Fruit fly (Drosophila melanogaster): ENCODE results near the gene PolE2.
A peak's percentile ranks its signal among the peaks of the same experiment; 100 is the strongest.

The PolE2 gene

dm6 chr3L:5941508-5941907 is 44.3 kb upstream of the PolE2 start:
- TF ChIP-seq cyc (GFP tag; optimal IDR thresholded peaks at IDR 0.05) (no peak), CG6854 (GFP tag; optimal IDR thresholded peaks at IDR 0.05) (no peak), acj6 (GFP tag; optimal IDR thresholded peaks at IDR 0.05) (peak; percentile 13), CG34406 (GFP tag; optimal IDR thresholded peaks at IDR 0.05) (peak; percentile 16), Smox (GFP tag; optimal IDR thresholded peaks at IDR 0.05) (no peak), Hr4 (GFP tag; optimal IDR thresholded peaks at IDR 0.05) (no peak), net (GFP tag; optimal IDR thresholded peaks at IDR 0.05) (no peak), Sox102F (GFP tag; optimal IDR thresholded peaks at IDR 0.05) (peak; percentile 11), Blimp-1 (GFP tag; optimal IDR thresholded peaks at IDR 0.05) (no peak), spab (GFP tag; optimal IDR thresholded peaks at IDR 0.05) (peak; percentile 3), CG11902 (GFP tag; optimal IDR thresholded peaks at IDR 0.05) (no peak), Ets21C (GFP tag; optimal IDR thresholded peaks at IDR 0.05) (no peak), fkh (GFP tag; optimal IDR thresholded peaks at IDR 0.05) (no peak), salr (GFP tag; optimal IDR thresholded peaks at IDR 0.05) (no peak), CG15336 (GFP tag; IDR thresholded peaks at IDR 0.05) (peak; percentile 22; the same call in 1 of the 2 replicates), CG31627 (GFP tag; optimal IDR thresholded peaks at IDR 0.05) (no peak), Ets96B (tag; optimal IDR thresholded peaks at IDR 0.05) (peak; percentile 66), Eip78C (GFP tag) (peak; percentile 82), topi (GFP tag; optimal IDR thresholded peaks at IDR 0.05) (peak; percentile 10), CG6163 (GFP tag; IDR thresholded peaks at IDR 0.05) (peak; percentile 25), CG1621 (tag; optimal IDR thresholded peaks at IDR 0.05) (peak; percentile 26), esn (GFP tag; optimal IDR thresholded peaks at IDR 0.05) (peak; percentile 50), Eip93F (GFP tag; optimal IDR thresholded peaks at IDR 0.05) (no peak), pdm3 (GFP tag; optimal IDR thresholded peaks at IDR 0.05) (peak; percentile 15), lz (GFP tag; optimal IDR thresholded peaks at IDR 0.05) (no peak), dac (GFP tag; optimal IDR thresholded peaks at IDR 0.05) (peak; percentile 25), CG8319 (GFP tag; optimal IDR thresholded peaks at IDR 0.05) (no peak), Sox14 (GFP tag; optimal IDR thresholded peaks at IDR 0.05) (no peak), CG11294 (GFP tag; IDR thresholded peaks at IDR 0.05) (no peak), fd85E (GFP tag; optimal IDR thresholded peaks at IDR 0.05) (no peak), CG7368 (GFP tag; optimal IDR thresholded peaks at IDR 0.05) (no peak), CG4318 (GFP tag; optimal IDR thresholded peaks at IDR 0.05) (no peak), CG11762 (GFP tag; optimal IDR thresholded peaks at IDR 0.05; ENCODE audit: insufficient read depth) (no peak), CG9139 (GFP tag; optimal IDR thresholded peaks at IDR 0.05) (no peak), ss (GFP tag; optimal IDR thresholded peaks at IDR 0.05) (peak; percentile 43 to 50), fd59A (GFP tag; optimal IDR thresholded peaks at IDR 0.05) (peak; percentile 29), vri (GFP tag; optimal IDR thresholded peaks at IDR 0.05) (no peak), dsx (GFP tag; optimal IDR thresholded peaks at IDR 0.05; ENCODE audit: poor library complexity, severe bottlenecking) (peak; percentile 64), eg (GFP tag; IDR thresholded peaks at IDR 0.05) (peak; percentile 36; the same call in 2 of the 3 replicates), achi (GFP tag; optimal IDR thresholded peaks at IDR 0.05) (peak; percentile 50), CG6792 (GFP tag; optimal IDR thresholded peaks at IDR 0.05) (no peak), CG3032 (tag; optimal IDR thresholded peaks at IDR 0.05) (peak; percentile 60), Gug (GFP tag; IDR thresholded peaks at IDR 0.05) (no peak), CG10669 (GFP tag; optimal IDR thresholded peaks at IDR 0.05) (peak; percentile 41), CG10631 (GFP tag; optimal IDR thresholded peaks at IDR 0.05) (peak; percentile 32), CG16779 (tag; optimal IDR thresholded peaks at IDR 0.05) (no peak), Met (GFP tag; optimal IDR thresholded peaks at IDR 0.05) (peak; percentile 19), CG32006 (GFP tag; optimal IDR thresholded peaks at IDR 0.05) (peak; percentile 57), Hr39 (GFP tag; optimal IDR thresholded peaks at IDR 0.05) (peak; percentile 10), Eip75B (GFP tag; optimal IDR thresholded peaks at IDR 0.05) (peak; percentile 7), CG8119 (GFP tag; IDR thresholded peaks at IDR 0.05) (peak; percentile 39; the same call in 1 of the 3 replicates), svp (GFP tag) (peak; percentile 68), OdsH (GFP tag; optimal IDR thresholded peaks at IDR 0.05) (peak; percentile 55)

Measured in whole organism, prepupa.